Worm (Caenorhabditis elegans): ENCODE data around the gene F35H8.1.

The F35H8.1 gene

DNA sequence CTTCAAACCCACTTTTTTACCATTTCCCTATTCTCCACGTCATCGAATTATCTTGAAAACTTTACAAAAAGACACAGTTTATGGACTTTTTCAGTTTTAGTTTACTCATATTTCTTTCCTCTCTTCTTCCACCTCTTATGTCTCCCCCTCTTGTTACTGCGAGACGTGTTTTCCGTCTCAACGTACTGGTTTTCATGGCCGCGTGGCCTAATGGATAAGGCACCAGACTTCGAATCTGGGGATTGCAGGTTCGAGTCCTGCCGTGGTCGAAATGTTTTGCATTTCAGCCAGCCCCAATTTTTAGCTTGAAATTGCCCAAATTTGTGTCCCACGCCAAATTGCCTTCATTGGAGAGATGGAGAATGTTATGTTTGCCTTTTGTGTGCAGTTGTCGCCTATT lies 13.0 kb upstream of the F35H8.1 start (continued):
- TF ChIP-seq nhr-90 (tag; optimal IDR thresholded peaks at IDR 0.05) (peak; percentile 90), aptf-3 (GFP tag; IDR thresholded peaks at IDR 0.05) (no peak), nhr-27 (tag; optimal IDR thresholded peaks at IDR 0.05) (no peak), let-607 (tag; optimal IDR thresholded peaks at IDR 0.05) (peak in 1 of 2 experiments; percentile 48), F55B11.4 (tag; optimal IDR thresholded peaks at IDR 0.05; ENCODE audit: borderline replicate concordance, insufficient read depth) (no peak), lin-35 (GFP tag; optimal IDR thresholded peaks at IDR 0.05) (peak in 1 of 3 experiments; percentile 3), atf-7 (tag; optimal IDR thresholded peaks at IDR 0.05) (peak; percentile 54), ets-4 (GFP tag; optimal IDR thresholded peaks at IDR 0.05) (no peak), ceh-40 (GFP tag; IDR thresholded peaks at IDR 0.05) (no peak), nfyb-1 (GFP tag; IDR thresholded peaks at IDR 0.05) (peak; percentile 87), snpc-1.3 (tag; optimal IDR thresholded peaks at IDR 0.05; ENCODE audit: insufficient read depth) (peak; percentile 55), egrh-3 (GFP tag; IDR thresholded peaks at IDR 0.05) (peak; percentile 29; the same call in 1 of the 2 replicates), rec-8 (tag; optimal IDR thresholded peaks at IDR 0.05) (peak; percentile 64 to 90), B0261.1 (tag; optimal IDR thresholded peaks at IDR 0.05) (peak; percentile 93), ceh-91 (GFP tag; IDR thresholded peaks at IDR 0.05) (no peak), B0336.3 (GFP tag; IDR thresholded peaks at IDR 0.05) (peak; percentile 50; the same call in 1 of the 2 replicates), ztf-25 (GFP tag; IDR thresholded peaks at IDR 0.05) (peak; percentile 97), K11D2.4 (GFP tag; IDR thresholded peaks at IDR 0.05) (0 out of 2 replicates have a peak, but pooled peaks have one; percentile 55), hlh-26 (GFP tag; conservative IDR thresholded peaks at IDR 0.05) (no peak), T07F8.4 (tag; optimal IDR thresholded peaks at IDR 0.05) (peak; percentile 53), ceh-100 (GFP tag; IDR thresholded peaks at IDR 0.05) (peak; percentile 68), him-1 (tag; optimal IDR thresholded peaks at IDR 0.05) (peak; percentile 98), C06A6.2 (GFP tag; conservative IDR thresholded peaks at IDR 0.05) (0 out of 2 replicates have a peak, but pooled peaks have one; percentile 17), pbrm-1 (GFP tag; IDR thresholded peaks at IDR 0.05) (peak; percentile 77), ama-1 (optimal IDR thresholded peaks at IDR 0.05) (no peak), ama-1 (GFP tag; optimal IDR thresholded peaks at IDR 0.05) (peak in 1 of 2 experiments; percentile 85), athp-1 (tag; optimal IDR thresholded peaks at IDR 0.05) (peak; percentile 68), nfya-2 (GFP tag; IDR thresholded peaks at IDR 0.05) (no peak), dox-1 (GFP tag; IDR thresholded peaks at IDR 0.05) (peak; percentile 83), F52B5.7 (tag; optimal IDR thresholded peaks at IDR 0.05) (peak; percentile 83), unc-130 (GFP tag; optimal IDR thresholded peaks at IDR 0.05) (peak; percentile 49), D2030.7 (GFP tag; IDR thresholded peaks at IDR 0.05) (peak; percentile 67), nhr-80 (tag; optimal IDR thresholded peaks at IDR 0.05) (peak; percentile 31), lin-54 (GFP tag; optimal IDR thresholded peaks at IDR 0.05) (peak; percentile 48), somi-1 (GFP tag; optimal IDR thresholded peaks at IDR 0.05) (peak; percentile 65), let-526 (GFP tag; IDR thresholded peaks at IDR 0.05) (no peak; the same call in 1 of the 2 replicates), hrde-1 (tag; optimal IDR thresholded peaks at IDR 0.05; ENCODE audit: borderline replicate concordance) (peak; percentile 68), K12H6.12 (tag; optimal IDR thresholded peaks at IDR 0.05) (peak; percentile 52), ceh-58 (GFP tag; IDR thresholded peaks at IDR 0.05) (0 out of 2 replicates have a peak, but pooled peaks have one; percentile 67), bed-2 (GFP tag; IDR thresholded peaks at IDR 0.05) (no peak), snpc-4 (GFP tag; optimal IDR thresholded peaks at IDR 0.05) (peak; percentile 63), snpc-4 (tag; optimal IDR thresholded peaks at IDR 0.05) (peak in 3 of 4 experiments; percentile 44 to 74 (median 65)), zfh-2 (GFP tag; conservative IDR thresholded peaks at IDR 0.05) (no peak), tbx-9 (tag; optimal IDR thresholded peaks at IDR 0.05; ENCODE audit: borderline replicate concordance) (no peak), ZK185.1 (tag; optimal IDR thresholded peaks at IDR 0.05; ENCODE audit: poor library complexity, severe bottlenecking) (peak; percentile 56), unc-62 (GFP tag; optimal IDR thresholded peaks at IDR 0.05) (no peak), sea-2 (GFP tag; IDR thresholded peaks at IDR 0.05) (no peak), ztf-18 (tag; optimal IDR thresholded peaks at IDR 0.05) (peak; percentile 72)

Data from whole organism, young adult.